Fruit fly (Drosophila melanogaster): ENCODE results near the gene CG8086.

The CG8086 gene

dm6 chr2L:8299194-8299811 lies 42.0 kb upstream of the CG8086 start (continued):
- no peak for TF ChIP-seq Hr78 (GFP tag; optimal IDR thresholded peaks at IDR 0.05)
- TF ChIP-seq CG10565 (GFP tag; optimal IDR thresholded peaks at IDR 0.05), result no peak
- no peak for TF ChIP-seq ems (GFP tag; optimal IDR thresholded peaks at IDR 0.05)
- no peak for TF ChIP-seq bab2 (GFP tag; optimal IDR thresholded peaks at IDR 0.05)
- TF ChIP-seq Hr51 (GFP tag; optimal IDR thresholded peaks at IDR 0.05), result no peak
- TF ChIP-seq Dref (GFP tag; IDR thresholded peaks at IDR 0.05), result no peak
- TF ChIP-seq ttk (GFP tag; IDR thresholded peaks at IDR 0.05), result no peak
- TF ChIP-seq slbo (GFP tag; IDR thresholded peaks at IDR 0.05), result no peak; the same call in 1 of the 2 replicates
- no peak for TF ChIP-seq slp2 (GFP tag; optimal IDR thresholded peaks at IDR 0.05)
- no peak for TF ChIP-seq Bdp1 (GFP tag; optimal IDR thresholded peaks at IDR 0.05)
- TF ChIP-seq CG11085 (GFP tag; IDR thresholded peaks at IDR 0.05), result no peak
- no peak for TF ChIP-seq pnt (GFP tag; optimal IDR thresholded peaks at IDR 0.05)
- no peak for TF ChIP-seq CG3407 (GFP tag; optimal IDR thresholded peaks at IDR 0.05)
- no peak for TF ChIP-seq CG15011 (GFP tag; optimal IDR thresholded peaks at IDR 0.05)
- no peak for TF ChIP-seq run (tag; optimal IDR thresholded peaks at IDR 0.05)
- no peak for TF ChIP-seq CG12299 (tag; optimal IDR thresholded peaks at IDR 0.05)
- TF ChIP-seq Dll (GFP tag; IDR thresholded peaks at IDR 0.05; ENCODE audit: partially characterized antibody), result no peak
- TF ChIP-seq CG1647 (GFP tag; optimal IDR thresholded peaks at IDR 0.05), result no peak
- TF ChIP-seq CG6854 (GFP tag; optimal IDR thresholded peaks at IDR 0.05), result no peak
- no peak for TF ChIP-seq CG13296 (GFP tag; optimal IDR thresholded peaks at IDR 0.05)
- TF ChIP-seq dysf (GFP tag; IDR thresholded peaks at IDR 0.05), result no peak
- peak; percentile 83 for TF ChIP-seq lbe (GFP tag; optimal IDR thresholded peaks at IDR 0.05)
- TF ChIP-seq Dek (tag; optimal IDR thresholded peaks at IDR 0.05), result no peak
- no peak for TF ChIP-seq br (optimal IDR thresholded peaks at IDR 0.05)
- TF ChIP-seq CG11723 (GFP tag; optimal IDR thresholded peaks at IDR 0.05), result no peak
- TF ChIP-seq CG6813 (GFP tag; optimal IDR thresholded peaks at IDR 0.05), result no peak
- no peak for TF ChIP-seq Hmr (GFP tag; optimal IDR thresholded peaks at IDR 0.05)
- TF ChIP-seq Dad (GFP tag; optimal IDR thresholded peaks at IDR 0.05), result no peak
- no peak for TF ChIP-seq CG17802 (tag; optimal IDR thresholded peaks at IDR 0.05)
- TF ChIP-seq tgo (GFP tag; IDR thresholded peaks at IDR 0.05), result no peak
- no peak for TF ChIP-seq CG7987 (GFP tag; optimal IDR thresholded peaks at IDR 0.05)
- TF ChIP-seq CG2712 (tag; optimal IDR thresholded peaks at IDR 0.05), result peak; percentile 25
- peak; percentile 19; the same call in 1 of the 3 replicates for TF ChIP-seq hb (GFP tag; IDR thresholded peaks at IDR 0.05; ENCODE audit: partially characterized antibody)
- no peak for TF ChIP-seq z (GFP tag; IDR thresholded peaks at IDR 0.05)
- peak; percentile 65 for TF ChIP-seq corto (GFP tag; optimal IDR thresholded peaks at IDR 0.05)
- no peak for TF ChIP-seq Eip74EF (GFP tag; optimal IDR thresholded peaks at IDR 0.05)
- peak; percentile 32 for TF ChIP-seq Ets65A (GFP tag)
- no peak for TF ChIP-seq CG6765 (GFP tag; optimal IDR thresholded peaks at IDR 0.05)
- no peak for TF ChIP-seq CG13123 (GFP tag; optimal IDR thresholded peaks at IDR 0.05)
- no peak for TF ChIP-seq eyg (GFP tag; optimal IDR thresholded peaks at IDR 0.05)
- TF ChIP-seq ap (GFP tag; IDR thresholded peaks at IDR 0.05), result no peak
- TF ChIP-seq Elba2 (GFP tag; optimal IDR thresholded peaks at IDR 0.05), result no peak
- TF ChIP-seq maf-S (GFP tag; optimal IDR thresholded peaks at IDR 0.05), result no peak
- TF ChIP-seq Rx (GFP tag; IDR thresholded peaks at IDR 0.05), result no peak
- TF ChIP-seq CG9215 (GFP tag; IDR thresholded peaks at IDR 0.05), result no peak
- TF ChIP-seq Xrp1 (GFP tag; IDR thresholded peaks at IDR 0.05), result peak; percentile 15; the same call in 1 of the 2 replicates
- no peak for TF ChIP-seq Ets97D (GFP tag; optimal IDR thresholded peaks at IDR 0.05)
- no peak for TF ChIP-seq Antp (GFP tag; optimal IDR thresholded peaks at IDR 0.05)
- TF ChIP-seq chinmo (GFP tag; IDR thresholded peaks at IDR 0.05; ENCODE audit: partially characterized antibody), result 0 out of 4 replicates have a peak, but pooled peaks have one; percentile 47
- TF ChIP-seq Chrac-16 (GFP tag; optimal IDR thresholded peaks at IDR 0.05), result no peak
- TF ChIP-seq jumu (GFP tag; optimal IDR thresholded peaks at IDR 0.05), result no peak

All from whole organism, embryonic.